Fruit fly (Drosophila melanogaster): ENCODE measurements around the gene CG3368.

DNA sequence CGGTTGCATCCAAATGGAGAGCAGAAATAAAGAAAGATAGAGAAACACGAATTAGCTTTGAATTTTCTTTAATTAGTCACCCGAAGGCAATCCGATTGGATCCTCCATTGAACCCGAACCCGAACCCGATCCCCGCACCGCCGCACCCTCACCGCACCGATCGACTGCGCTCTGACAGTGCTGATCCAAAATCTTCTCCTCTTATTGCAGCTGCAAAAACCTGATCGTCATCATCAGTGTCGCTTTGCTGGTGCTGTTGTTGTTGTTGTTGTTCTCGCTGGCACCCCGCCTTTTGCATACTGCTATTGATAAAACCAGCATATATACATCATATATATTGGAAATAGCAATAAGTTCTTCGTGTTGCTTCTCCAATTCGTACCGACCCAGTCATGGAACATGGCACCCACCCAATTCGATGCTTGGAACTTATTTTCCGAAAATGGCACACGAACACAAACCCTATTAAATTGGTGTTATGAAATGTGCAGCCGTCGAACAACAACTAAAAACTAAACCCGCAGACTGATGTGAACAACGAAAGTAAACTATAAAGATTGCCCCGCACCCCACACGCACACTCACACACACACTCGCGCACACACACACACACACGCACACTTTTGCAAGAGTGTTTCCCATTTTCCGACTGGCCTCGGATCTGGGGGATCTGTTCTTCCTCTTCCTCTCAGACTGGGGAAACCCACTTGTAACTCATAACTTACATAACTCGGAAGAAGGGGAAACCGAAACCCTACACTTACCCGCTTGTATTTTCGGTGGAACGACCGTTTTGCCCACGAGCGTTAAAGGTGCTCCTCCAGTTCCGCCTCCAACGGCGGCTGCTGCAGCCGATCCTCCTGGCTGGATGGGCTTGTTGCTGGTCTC lies 13.0 kb upstream of the CG3368 start:
- no peak for TF ChIP-seq jim (GFP tag; optimal IDR thresholded peaks at IDR 0.05)
- TF ChIP-seq Vsx2 (GFP tag; optimal IDR thresholded peaks at IDR 0.05; ENCODE audit: partially characterized antibody): no peak
- TF ChIP-seq CG9705 (GFP tag; optimal IDR thresholded peaks at IDR 0.05): no peak
- TF ChIP-seq Sp1 (GFP tag; optimal IDR thresholded peaks at IDR 0.05): no peak
- no peak for TF ChIP-seq lola (GFP tag; optimal IDR thresholded peaks at IDR 0.05)
- no peak for TF ChIP-seq h (GFP tag; optimal IDR thresholded peaks at IDR 0.05)
- TF ChIP-seq CrebA (GFP tag; optimal IDR thresholded peaks at IDR 0.05; ENCODE audit: borderline replicate concordance): no peak
- no peak for TF ChIP-seq tai (GFP tag; optimal IDR thresholded peaks at IDR 0.05)
- no peak for TF ChIP-seq Dif (GFP tag; optimal IDR thresholded peaks at IDR 0.05; ENCODE audit: partially characterized antibody)
